Worm (Caenorhabditis elegans) whole organism, midembryonic: ENCODE results near the gene qua-1.

Experiments
- T22C8.4 ChIP-seq: fragments of 200-800 bp; sonication (Bioruptor generic); IDR thresholded peaks from 2 replicates; pipeline ENCODE4 v1.3.6; 2022; ENCODE audit warnings: missing genetic modification characterization, missing compliant biosample characterization
- flt-1 ChIP-seq: fragments of 200-800 bp; sonication (Bioruptor generic); IDR thresholded peaks from 2 replicates; pipeline ENCODE4 v1.3.6; 2022; ENCODE audit warnings: missing genetic modification characterization, missing compliant biosample characterization
- tab-1 ChIP-seq: fragments of 200-800 bp; sonication (Bioruptor generic); IDR thresholded peaks from 2 replicates; pipeline ENCODE4 v1.3.6; 2022; ENCODE audit warnings: missing genetic modification characterization, missing compliant biosample characterization

- TF ChIP-seq tab-1 (no peak), flt-1 (GFP tag; lab: Robert Waterston, UW) (no peak), T22C8.4 (GFP tag; lab: Robert Waterston, UW) (no peak)
These were observed 26.7 kb downstream of the qua-1 start for ce11 chrII:8225347-8225746.
